Fruit fly (Drosophila melanogaster) whole organism, wandering third instar larva: ENCODE measurements around the gene CG43999.

Experiments
- CrebA ChIP-seq: fragments of 200-800 bp; sonication (Bioruptor generic); optimal IDR thresholded peaks from 2 replicates; lab custom pipeline; 2016; ENCODE audit warnings: missing biosample characterization, mild to moderate bottlenecking, missing genetic modification characterization, borderline replicate concordance
- Hr78 ChIP-seq: fragments of >200 bp; optimal IDR thresholded peaks from 2 replicates; lab custom pipeline; 2017; ENCODE audit warnings: missing biosample characterization, missing genetic modification characterization
- Hr83 ChIP-seq: fragments of 200-300 bp; sonication (Bioruptor generic); optimal IDR thresholded peaks from 2 replicates; lab custom pipeline; 2016; ENCODE audit warnings: missing biosample characterization, mild to moderate bottlenecking, missing genetic modification characterization, moderate library complexity; ENCODE audit not compliant: poor library complexity, severe bottlenecking
- Vsx2 ChIP-seq: fragments of 200-300, 225-300 bp; sonication (Bioruptor generic); optimal IDR thresholded peaks from 2 replicates; lab custom pipeline; 2018; ENCODE audit warnings: missing biosample characterization, missing genetic modification characterization; ENCODE audit not compliant: partially characterized antibody
- foxo ChIP-seq, 2 experiments: fragments of 200-800 bp; sonication (Bioruptor generic); optimal IDR thresholded peaks; 2 replicates in 1 of 2; 3 replicates in 1 of 2; lab custom pipeline; 2016 to 2017; ENCODE audit warnings: missing biosample characterization in 2 of 2, missing genetic modification characterization in 2 of 2
- h ChIP-seq: fragments of 200-800 bp; sonication (Bioruptor generic); optimal IDR thresholded peaks from 3 replicates; lab custom pipeline; 2016; ENCODE audit warnings: missing biosample characterization, mild to moderate bottlenecking, missing genetic modification characterization
- jim ChIP-seq: fragments of 175-275, 200-325 bp; sonication (Bioruptor generic); optimal IDR thresholded peaks from 2 replicates; lab custom pipeline; 2016; ENCODE audit warnings: missing biosample characterization, mild to moderate bottlenecking, missing genetic modification characterization
- lola ChIP-seq: fragments of >200 bp; optimal IDR thresholded peaks from 2 replicates; lab custom pipeline; 2017; ENCODE audit warnings: missing biosample characterization, missing genetic modification characterization
- psq ChIP-seq: fragments of 200-800 bp; sonication (Bioruptor generic); optimal IDR thresholded peaks from 3 replicates; lab custom pipeline; 2017; ENCODE audit warnings: missing biosample characterization, mild to moderate bottlenecking, missing genetic modification characterization, moderate library complexity
- rgr ChIP-seq: fragments of 200-800 bp; sonication (Bioruptor generic); optimal IDR thresholded peaks from 3 replicates; lab custom pipeline; 2016; ENCODE audit warnings: missing biosample characterization, mild to moderate bottlenecking, missing genetic modification characterization
- tai ChIP-seq: sonication (Bioruptor generic); optimal IDR thresholded peaks from 2 replicates; lab custom pipeline; 2016; ENCODE audit warnings: missing biosample characterization, missing genetic modification characterization
- usp ChIP-seq: fragments of >200 bp; optimal IDR thresholded peaks from 2 replicates; lab custom pipeline; 2017; ENCODE audit warnings: missing biosample characterization, missing genetic modification characterization

dm6 chr3R:23922502-23923350 is 6.1 kb downstream of the CG43999 start, which contains the start of the genes sba and CG31141:
- TF ChIP-seq psq (GFP tag; lab: Kevin White, UChicago) (no peak), lola (GFP tag; lab: Kevin White, UChicago) (no peak), usp (GFP tag; lab: Kevin White, UChicago) (no peak), Hr78 (GFP tag; lab: Kevin White, UChicago) (no peak), h (peak; percentile 18), Vsx2 (GFP tag; lab: Kevin White, UChicago) (no peak), CrebA (GFP tag; lab: Kevin White, UChicago) (no peak), Hr83 (GFP tag; lab: Kevin White, UChicago) (peak; percentile 62), tai (no peak), foxo (GFP tag; optimal IDR thresholded peaks at IDR 0.05; lab: Kevin White, UChicago) (no peak), jim (GFP tag; lab: Kevin White, UChicago) (no peak), rgr (GFP tag; lab: Kevin White, UChicago) (peak; percentile 19)
